Worm (Caenorhabditis elegans) whole organism, late embryonic: ENCODE results near the gene swt-1.

Source experiments
- C08G9.2 ChIP-seq: sonication (generic microtip); optimal IDR thresholded peaks from 2 replicates; lab custom pipeline; 2016; ENCODE audit warnings: mild to moderate bottlenecking, missing genetic modification characterization, moderate library complexity, missing compliant biosample characterization
- C38D4.7 ChIP-seq: fragments of 200-800 bp; sonication (Bioruptor generic); optimal IDR thresholded peaks from 2 replicates; lab custom pipeline; 2018; ENCODE audit warnings: mild to moderate bottlenecking, missing genetic modification characterization, moderate library complexity, missing compliant biosample characterization
- F13H6.1 ChIP-seq: sonication (generic microtip); optimal IDR thresholded peaks from 2 replicates; lab custom pipeline; 2016; ENCODE audit warnings: missing genetic modification characterization, missing compliant biosample characterization
- K02D7.2 ChIP-seq: sonication (generic microtip); optimal IDR thresholded peaks from 2 replicates; lab custom pipeline; 2017; ENCODE audit warnings: mild to moderate bottlenecking, missing genetic modification characterization, missing compliant biosample characterization
- K09A11.1 ChIP-seq: sonication (generic microtip); optimal IDR thresholded peaks from 2 replicates; lab custom pipeline; 2017; ENCODE audit warnings: antibody characterized with exemption, mild to moderate bottlenecking, missing genetic modification characterization, missing compliant biosample characterization; ENCODE audit not compliant: insufficient read depth
- Y22D7AL.16 ChIP-seq: sonication (generic microtip); optimal IDR thresholded peaks from 2 replicates; lab custom pipeline; 2016; ENCODE audit warnings: missing genetic modification characterization, missing compliant biosample characterization
- ama-1 ChIP-seq: fragments of 150-350 bp; optimal IDR thresholded peaks from 2 replicates; lab custom pipeline; 2014
- ceh-14 ChIP-seq: sonication (generic microtip); optimal IDR thresholded peaks from 2 replicates; lab custom pipeline; 2016; ENCODE audit warnings: missing genotype, missing genetic modification characterization, missing compliant biosample characterization
- ceh-19 ChIP-seq: fragments of 200-800 bp; sonication (Bioruptor generic); optimal IDR thresholded peaks from 2 replicates; lab custom pipeline; 2018; ENCODE audit warnings: mild to moderate bottlenecking, missing genetic modification characterization, missing compliant biosample characterization
- ceh-2 ChIP-seq: sonication (generic microtip); optimal IDR thresholded peaks from 2 replicates; lab custom pipeline; 2016; ENCODE audit warnings: missing genotype, missing genetic modification characterization, missing compliant biosample characterization
- ceh-30 ChIP-seq: fragments of 150-350 bp; optimal IDR thresholded peaks from 2 replicates; lab custom pipeline; 2014; ENCODE audit warnings: missing biosample characterization, missing genetic modification characterization
- ceh-31 ChIP-seq: sonication (generic microtip); optimal IDR thresholded peaks from 2 replicates; lab custom pipeline; 2016; ENCODE audit warnings: missing genetic modification characterization, missing compliant biosample characterization
- ceh-34 ChIP-seq: sonication (generic microtip); optimal IDR thresholded peaks from 2 replicates; lab custom pipeline; 2016; ENCODE audit warnings: mild to moderate bottlenecking, missing genetic modification characterization, missing compliant biosample characterization
- ceh-6 ChIP-seq: fragments of 200-800 bp; sonication (Bioruptor generic); optimal IDR thresholded peaks from 2 replicates; lab custom pipeline; 2018; ENCODE audit warnings: mild to moderate bottlenecking, missing genetic modification characterization, missing compliant biosample characterization
- dmd-4 ChIP-seq: sonication (generic microtip); optimal IDR thresholded peaks from 2 replicates; lab custom pipeline; 2016; ENCODE audit warnings: borderline replicate concordance, missing genetic modification characterization, missing compliant biosample characterization
- elt-2 ChIP-seq: sonication (generic microtip); optimal IDR thresholded peaks from 2 replicates; lab custom pipeline; 2016; ENCODE audit warnings: missing genetic modification reagents, missing genetic modification characterization, missing compliant biosample characterization
- elt-4 ChIP-seq: sonication (generic microtip); optimal IDR thresholded peaks from 2 replicates; lab custom pipeline; 2016; ENCODE audit warnings: missing genetic modification characterization, missing compliant biosample characterization
- fax-1 ChIP-seq: sonication (generic microtip); optimal IDR thresholded peaks from 2 replicates; lab custom pipeline; 2016; ENCODE audit warnings: missing genotype, missing genetic modification characterization, missing compliant biosample characterization
- fkh-10 ChIP-seq: fragments of 150-350 bp; optimal IDR thresholded peaks from 2 replicates; lab custom pipeline; 2014; ENCODE audit warnings: missing biosample characterization, missing genetic modification reagents, missing genetic modification characterization
- fkh-6 ChIP-seq: sonication (generic microtip); optimal IDR thresholded peaks from 2 replicates; lab custom pipeline; 2016; ENCODE audit warnings: missing genetic modification characterization, missing compliant biosample characterization
- gmeb-2 ChIP-seq: sonication (generic microtip); optimal IDR thresholded peaks from 2 replicates; lab custom pipeline; 2016; ENCODE audit warnings: missing genetic modification characterization, inconsistent platforms, missing compliant biosample characterization
- hlh-6 ChIP-seq: sonication (generic microtip); optimal IDR thresholded peaks from 2 replicates; lab custom pipeline; 2016; ENCODE audit warnings: missing genotype, missing genetic modification characterization, missing compliant biosample characterization
- hlh-8 ChIP-seq: sonication (generic microtip); optimal IDR thresholded peaks from 2 replicates; lab custom pipeline; 2016; ENCODE audit warnings: missing genotype, missing genetic modification characterization, missing compliant biosample characterization
- madf-2 ChIP-seq: sonication (generic microtip); optimal IDR thresholded peaks from 2 replicates; lab custom pipeline; 2017; ENCODE audit warnings: missing genetic modification characterization, missing compliant biosample characterization
- mec-3 ChIP-seq: sonication (generic microtip); optimal IDR thresholded peaks from 2 replicates; lab custom pipeline; 2016; ENCODE audit warnings: borderline replicate concordance, missing genetic modification characterization, missing compliant biosample characterization
- nhr-232 ChIP-seq: sonication (generic microtip); optimal IDR thresholded peaks from 2 replicates; lab custom pipeline; 2016; ENCODE audit warnings: missing genetic modification characterization, missing compliant biosample characterization
- npax-4 ChIP-seq: sonication (generic microtip); optimal IDR thresholded peaks from 2 replicates; lab custom pipeline; 2016; ENCODE audit warnings: missing genetic modification characterization, missing compliant biosample characterization
- pat-9 ChIP-seq: fragments of 200-800 bp; sonication (Bioruptor generic); optimal IDR thresholded peaks from 2 replicates; lab custom pipeline; 2018; ENCODE audit warnings: mild to moderate bottlenecking, missing genetic modification characterization, moderate library complexity, missing compliant biosample characterization
- pax-1 ChIP-seq: fragments of 150-350 bp; optimal IDR thresholded peaks from 2 replicates; lab custom pipeline; 2014; ENCODE audit warnings: missing biosample characterization, missing genetic modification characterization
- pha-2 ChIP-seq: sonication (generic microtip); optimal IDR thresholded peaks from 2 replicates; lab custom pipeline; 2017; ENCODE audit warnings: mild to moderate bottlenecking, missing genetic modification characterization, missing compliant biosample characterization
- pqm-1 ChIP-seq: sonication (generic microtip); optimal IDR thresholded peaks from 2 replicates; lab custom pipeline; 2016; ENCODE audit warnings: missing genetic modification characterization, missing compliant biosample characterization
- pros-1 ChIP-seq: fragments of 150-350 bp; optimal IDR thresholded peaks from 2 replicates; lab custom pipeline; 2014; ENCODE audit warnings: missing biosample characterization, missing genetic modification reagents, missing genetic modification characterization
- sdc-2 ChIP-seq: sonication (generic microtip); optimal IDR thresholded peaks from 2 replicates; lab custom pipeline; 2016; ENCODE audit warnings: missing genotype, missing genetic modification characterization, missing compliant biosample characterization
- sox-2 ChIP-seq: fragments of 200-800 bp; sonication (Bioruptor generic); IDR thresholded peaks from 2 replicates; pipeline ENCODE4 v1.3.6; 2022; ENCODE audit warnings: missing genetic modification reagents, missing genetic modification characterization, missing compliant biosample characterization
- tbx-2 ChIP-seq: sonication (generic microtip); optimal IDR thresholded peaks from 2 replicates; lab custom pipeline; 2016; ENCODE audit warnings: missing genetic modification characterization, missing compliant biosample characterization
- unc-3 ChIP-seq, 2 experiments: fragments of 200-800 bp in 1 of 2; sonication (Bioruptor generic) in 1 of 2; sonication (generic microtip) in 1 of 2; conservative IDR thresholded peaks in 1 of 2; optimal IDR thresholded peaks in 1 of 2; 2 replicates each; pipeline versions ENCODE4 v1.3.6 to Lab custom; 2016 to 2022; ENCODE audit warnings: missing compliant biosample characterization in 2 of 2, missing genetic modification characterization in 2 of 2, missing genetic modification reagents in 1 of 2
- unc-42 ChIP-seq: sonication (generic microtip); optimal IDR thresholded peaks from 2 replicates; lab custom pipeline; 2016; ENCODE audit warnings: missing genotype, missing genetic modification characterization, missing compliant biosample characterization
- unc-55 ChIP-seq: sonication (generic microtip); optimal IDR thresholded peaks from 2 replicates; lab custom pipeline; 2017; ENCODE audit warnings: missing biosample characterization, missing genetic modification reagents, missing genetic modification characterization
- ztf-16 ChIP-seq: sonication (generic microtip); optimal IDR thresholded peaks from 2 replicates; lab custom pipeline; 2017; ENCODE audit warnings: missing genetic modification characterization, missing compliant biosample characterization

Gene swt-1

ce11 chrIV:306572-306971 is 733 bp upstream of the swt-1 start:
- TF ChIP-seq fkh-6 (tag; lab: Kevin White, UChicago) (no peak), nhr-232 (tag; lab: Kevin White, UChicago) (no peak)

- no peak for TF ChIP-seq dmd-4
- TF ChIP-seq F13H6.1 (tag; lab: Kevin White, UChicago): no peak
- no peak for TF ChIP-seq ceh-31 (tag; lab: Kevin White, UChicago)
- no peak for TF ChIP-seq Y22D7AL.16 (tag; lab: Kevin White, UChicago)
- no peak for TF ChIP-seq pqm-1
- TF ChIP-seq pros-1 (tag; lab: Kevin White, UChicago): no peak
- no peak for TF ChIP-seq pax-1 (tag; lab: Kevin White, UChicago)
- TF ChIP-seq hlh-8 (tag; lab: Kevin White, UChicago): no peak
- no peak for TF ChIP-seq ceh-14 (tag; lab: Kevin White, UChicago)
- TF ChIP-seq elt-4 (tag; lab: Kevin White, UChicago): no peak
- TF ChIP-seq hlh-6 (tag; lab: Kevin White, UChicago): no peak
- no peak for TF ChIP-seq pat-9 (tag; lab: Kevin White, UChicago)
- no peak for TF ChIP-seq elt-2 (tag; lab: Kevin White, UChicago)
- TF ChIP-seq K09A11.1 (tag; lab: Kevin White, UChicago): no peak
- TF ChIP-seq fax-1 (tag; lab: Kevin White, UChicago): no peak
- TF ChIP-seq C38D4.7 (GFP tag; lab: Kevin White, UChicago): no peak
- TF ChIP-seq unc-3 (GFP tag; conservative IDR thresholded peaks at IDR 0.05; lab: Robert Waterston, UW): no peak
- no peak for TF ChIP-seq unc-3 (tag; optimal IDR thresholded peaks at IDR 0.05; lab: Kevin White, UChicago)
- TF ChIP-seq nhr-232 (tag; lab: Kevin White, UChicago): no peak
- no peak for TF ChIP-seq fkh-6 (tag; lab: Kevin White, UChicago)
- TF ChIP-seq pha-2 (tag; lab: Kevin White, UChicago): no peak
Observed at ce11 chrIV:309526-309925, 2.2 kb downstream of the swt-1 start.

ce11 chrIV:313615-314014 is 6.3 kb downstream of the swt-1 start, which contains the start of gene snai-1:
Gene snai-1, minus strand, starts transcription at chrIV:313715.
- TF ChIP-seq K02D7.2 (tag; lab: Kevin White, UChicago) (no peak), madf-2 (tag; lab: Kevin White, UChicago) (no peak), ceh-2 (tag; lab: Kevin White, UChicago) (no peak), unc-42 (tag; lab: Kevin White, UChicago) (no peak), hlh-8 (tag; lab: Kevin White, UChicago) (no peak), ceh-19 (GFP tag; lab: Kevin White, UChicago) (no peak), sdc-2 (tag; lab: Kevin White, UChicago) (no peak), ceh-34 (tag; lab: Kevin White, UChicago) (no peak), tbx-2 (tag; lab: Kevin White, UChicago) (no peak), C08G9.2 (tag; lab: Kevin White, UChicago) (no peak), fkh-10 (no peak), ceh-30 (tag; lab: Kevin White, UChicago) (no peak), Y22D7AL.16 (tag; lab: Kevin White, UChicago) (no peak), sox-2 (GFP tag; lab: Robert Waterston, UW) (no peak), ama-1 (lab: Kevin White, UChicago) (no peak), ztf-16 (no peak), npax-4 (tag; lab: Kevin White, UChicago) (no peak), gmeb-2 (no peak), ceh-6 (no peak), elt-2 (tag; lab: Kevin White, UChicago) (no peak)

- TF ChIP-seq unc-55 (GFP tag; lab: Kevin White, UChicago) (peak; percentile 57), mec-3 (tag; lab: Kevin White, UChicago) (no peak)
Observed at ce11 chrIV:314475-314874, 7.2 kb downstream of the swt-1 start.
